Worm (Caenorhabditis elegans): ENCODE results near the gene mrpl-39.

DNA sequence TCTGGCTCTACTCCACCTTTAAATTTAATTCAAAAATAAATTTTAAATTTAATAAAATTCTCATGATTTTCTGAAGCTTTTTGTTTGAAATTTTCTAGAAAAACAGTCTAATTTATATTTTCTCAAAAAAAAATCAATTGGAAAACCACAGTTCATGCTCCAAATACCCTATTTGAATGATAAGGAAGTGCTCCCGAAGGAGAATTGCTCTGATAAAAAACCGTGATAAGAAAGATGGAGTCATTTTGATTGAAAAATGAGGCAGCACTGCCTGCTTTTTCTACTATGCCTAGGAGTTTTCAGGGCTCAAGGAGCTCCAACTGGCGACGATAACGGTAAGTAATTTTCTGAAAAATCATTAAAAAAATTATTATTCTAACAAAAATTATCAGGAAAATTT is 24.6 kb downstream of the mrpl-39 start, which contains the start of gene T10B5.7:
- no peak for TF ChIP-seq nhr-232 (tag; optimal IDR thresholded peaks at IDR 0.05)
- no peak for TF ChIP-seq fkh-10 (GFP tag; optimal IDR thresholded peaks at IDR 0.05)
